Fruit fly (Drosophila melanogaster): Measurements from ENCODE around the gene AP-1gamma.

AP-1gamma gene

DNA sequence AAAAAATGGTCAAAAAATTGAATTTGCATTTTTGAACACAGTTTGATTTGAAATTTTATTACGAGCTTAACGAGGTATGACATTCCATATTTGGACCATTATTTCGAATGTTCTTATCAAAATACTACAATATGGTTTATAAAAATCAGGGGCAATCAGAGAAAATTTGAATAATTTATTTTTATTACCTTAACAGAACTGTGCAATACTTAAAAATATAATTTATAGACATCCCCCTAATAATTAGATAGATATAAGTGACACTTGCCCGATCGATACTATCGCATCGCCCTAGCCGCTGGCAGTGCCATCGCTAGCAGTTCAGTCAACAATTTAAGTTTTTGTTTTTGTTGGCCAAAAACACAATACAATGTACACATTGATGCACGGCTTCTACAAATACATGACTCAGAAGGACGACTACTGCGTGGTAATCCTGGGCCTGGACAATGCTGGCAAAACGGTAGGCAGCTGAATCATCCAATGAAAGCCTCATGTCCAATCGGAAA lies 1.7 kb upstream of the AP-1gamma start, which contains the start of gene Arfrp1 (continued):
- no peak for TF ChIP-seq CG12219 (GFP tag; optimal IDR thresholded peaks at IDR 0.05)
- TF ChIP-seq grau (tag; optimal IDR thresholded peaks at IDR 0.05), result no peak
- peak; percentile 6 for TF ChIP-seq CG4424 (GFP tag; optimal IDR thresholded peaks at IDR 0.05)
- TF ChIP-seq dan (GFP tag; IDR thresholded peaks at IDR 0.05), result no peak
- TF ChIP-seq Dll (GFP tag; IDR thresholded peaks at IDR 0.05; ENCODE audit: partially characterized antibody), result peak; percentile 83
- TF ChIP-seq Chrac-16 (GFP tag; optimal IDR thresholded peaks at IDR 0.05), result peak; percentile 27
- TF ChIP-seq Opbp (GFP tag; IDR thresholded peaks at IDR 0.05; ENCODE audit: partially characterized antibody), result peak; percentile 90
- 0 out of 3 replicates have a peak, but pooled peaks have one; percentile 11 for TF ChIP-seq CG34422 (GFP tag; IDR thresholded peaks at IDR 0.05)
- TF ChIP-seq Scr (GFP tag; IDR thresholded peaks at IDR 0.05; ENCODE audit: partially characterized antibody), result peak; percentile 88
- TF ChIP-seq CG11456 (GFP tag; IDR thresholded peaks at IDR 0.05), result 0 out of 3 replicates have a peak, but pooled peaks have one; percentile 35
- TF ChIP-seq CG4820 (GFP tag; optimal IDR thresholded peaks at IDR 0.05), result peak; percentile 19
- peak; percentile 10 for TF ChIP-seq CG34376 (GFP tag; optimal IDR thresholded peaks at IDR 0.05)
- TF ChIP-seq CG4282 (GFP tag; optimal IDR thresholded peaks at IDR 0.05), result no peak
- peak; percentile 59 for TF ChIP-seq CG9932 (GFP tag; IDR thresholded peaks at IDR 0.05)
- TF ChIP-seq CG32772 (GFP tag; IDR thresholded peaks at IDR 0.05), result no peak
- no peak for TF ChIP-seq en (GFP tag; optimal IDR thresholded peaks at IDR 0.05)
- no peak for TF ChIP-seq C15 (GFP tag; IDR thresholded peaks at IDR 0.05)
- TF ChIP-seq CG15514 (GFP tag; optimal IDR thresholded peaks at IDR 0.05), result peak; percentile 31
- peak; percentile 77 for TF ChIP-seq CG14860 (GFP tag; IDR thresholded peaks at IDR 0.05; ENCODE audit: partially characterized antibody)
- no peak for TF ChIP-seq CG4730 (GFP tag; IDR thresholded peaks at IDR 0.05)
- TF ChIP-seq sens (GFP tag), result peak; percentile 86
- no peak for TF ChIP-seq sima (GFP tag; optimal IDR thresholded peaks at IDR 0.05)

DNA sequence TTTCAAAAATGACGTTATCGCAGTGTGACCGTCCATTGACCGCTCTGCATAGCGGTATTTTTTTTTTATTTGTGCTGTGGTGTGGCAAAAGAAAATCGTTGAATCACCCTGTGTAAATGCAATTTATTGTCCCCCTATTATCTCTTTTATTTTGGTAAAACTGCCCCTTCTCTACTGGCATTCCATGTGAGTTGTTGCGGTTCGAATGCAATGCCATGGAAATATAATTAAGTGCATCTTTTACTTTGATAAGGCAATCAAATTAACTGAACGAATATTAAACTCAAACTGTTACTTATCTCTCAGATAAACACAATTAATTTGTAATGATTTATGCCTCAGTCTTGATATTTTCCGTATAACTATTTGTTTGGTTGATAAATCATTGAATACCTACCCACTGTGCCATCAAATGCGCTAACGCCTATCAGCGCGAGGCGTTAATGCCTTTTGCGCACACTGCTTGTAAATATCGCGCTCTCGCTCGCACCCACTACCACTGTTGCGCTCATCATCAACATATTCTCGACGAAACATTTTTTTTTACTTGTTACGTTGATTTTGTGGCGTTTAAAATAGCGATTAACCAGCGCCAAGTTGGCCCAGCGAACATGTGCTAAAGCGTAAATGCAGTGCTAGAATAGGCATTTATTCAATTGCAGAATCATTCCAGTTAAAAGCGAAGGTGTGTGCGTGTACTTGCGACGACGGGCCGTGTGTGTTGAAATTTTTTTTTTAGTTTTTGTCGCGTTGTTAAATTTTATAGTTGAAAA lies 767 bp downstream of the AP-1gamma start:
- TF ChIP-seq CG42726 (GFP tag; IDR thresholded peaks at IDR 0.05; ENCODE audit: partially characterized antibody) (no peak), CG8388 (GFP tag; optimal IDR thresholded peaks at IDR 0.05) (peak; percentile 47), Ravus (GFP tag; IDR thresholded peaks at IDR 0.05) (no peak), tap (tag; optimal IDR thresholded peaks at IDR 0.05) (no peak), Lim3 (GFP tag; IDR thresholded peaks at IDR 0.05) (no peak), mirr (GFP tag; optimal IDR thresholded peaks at IDR 0.05) (peak; percentile 3), gfzf (GFP tag; optimal IDR thresholded peaks at IDR 0.05) (peak; percentile 91), CG8290 (GFP tag; optimal IDR thresholded peaks at IDR 0.05) (no peak), CG8290 (tag; optimal IDR thresholded peaks at IDR 0.05) (peak; percentile 12 to 63), CG2116 (GFP tag; optimal IDR thresholded peaks at IDR 0.05) (peak; percentile 45), Dfd (GFP tag; optimal IDR thresholded peaks at IDR 0.05) (no peak), Max (GFP tag; optimal IDR thresholded peaks at IDR 0.05) (peak; percentile 31), slp2 (GFP tag; optimal IDR thresholded peaks at IDR 0.05) (no peak), pita (GFP tag; optimal IDR thresholded peaks at IDR 0.05) (no peak), ems (GFP tag; optimal IDR thresholded peaks at IDR 0.05) (peak; percentile 41), caup (GFP tag; optimal IDR thresholded peaks at IDR 0.05; ENCODE audit: severe bottlenecking) (no peak), Awh (GFP tag; IDR thresholded peaks at IDR 0.05) (peak; percentile 44; the same call in 1 of the 2 replicates), chn (GFP tag; optimal IDR thresholded peaks at IDR 0.05) (peak; percentile 52), CG31388 (GFP tag; optimal IDR thresholded peaks at IDR 0.05) (no peak), otp (GFP tag; IDR thresholded peaks at IDR 0.05) (0 out of 3 replicates have a peak, but pooled peaks have one; percentile 28), CG14050 (GFP tag; IDR thresholded peaks at IDR 0.05) (no peak), CG3847 (GFP tag; IDR thresholded peaks at IDR 0.05) (peak; percentile 22), HmgD (GFP tag; optimal IDR thresholded peaks at IDR 0.05) (peak; percentile 52), CG11560 (tag; IDR thresholded peaks at IDR 0.05) (no peak), Dip3 (GFP tag; optimal IDR thresholded peaks at IDR 0.05) (peak; percentile 61), slbo (GFP tag; IDR thresholded peaks at IDR 0.05) (peak; percentile 49), dm (GFP tag; optimal IDR thresholded peaks at IDR 0.05) (peak; percentile 25), CrebB (tag; optimal IDR thresholded peaks at IDR 0.05) (no peak)
